Worm (Caenorhabditis elegans) whole organism, late embryonic: ENCODE measurements around the gene fbxa-189.

Experiments used
- ceh-14 ChIP-seq: sonication (generic microtip); optimal IDR thresholded peaks from 2 replicates; lab custom pipeline; 2016; ENCODE audit warnings: missing genotype, missing genetic modification characterization, missing compliant biosample characterization
- npax-4 ChIP-seq: sonication (generic microtip); optimal IDR thresholded peaks from 2 replicates; lab custom pipeline; 2016; ENCODE audit warnings: missing genetic modification characterization, missing compliant biosample characterization
- pha-4 ChIP-seq: fragments of 150-350 bp; optimal IDR thresholded peaks from 2 replicates; lab custom pipeline; 2018; ENCODE audit warnings: missing biosample characterization, missing genetic modification reagents, missing genetic modification characterization
- tbx-7 ChIP-seq: sonication (generic microtip); optimal IDR thresholded peaks from 2 replicates; lab custom pipeline; 2016; ENCODE audit warnings: missing genotype, missing genetic modification characterization, missing compliant biosample characterization
- unc-55 ChIP-seq: sonication (generic microtip); optimal IDR thresholded peaks from 2 replicates; lab custom pipeline; 2017; ENCODE audit warnings: missing biosample characterization, missing genetic modification reagents, missing genetic modification characterization

ce11 chrV:17317786-17318185 is 27.2 kb upstream of the fbxa-189 start, which contains the start of gene srz-58:
- TF ChIP-seq tbx-7 (no peak), unc-55 (GFP tag; lab: Kevin White, UChicago) (no peak), ceh-14 (tag; lab: Kevin White, UChicago) (no peak), npax-4 (tag; lab: Kevin White, UChicago) (no peak), pha-4 (tag; lab: Kevin White, UChicago) (no peak)
